Fruit fly (Drosophila melanogaster): Measurements from ENCODE around the gene Dyro.
A peak's percentile ranks its signal among the peaks of the same experiment; 100 is the strongest.

The Dyro gene

dm6 chr3L:11256147-11256971 lies 39.4 kb downstream of the Dyro start (continued):
- peak; percentile 47 for TF ChIP-seq CG6854 (GFP tag; optimal IDR thresholded peaks at IDR 0.05)
- TF ChIP-seq D19A (tag; optimal IDR thresholded peaks at IDR 0.05): peak; percentile 82
- TF ChIP-seq Blimp-1 (GFP tag; optimal IDR thresholded peaks at IDR 0.05): peak; percentile 78
- TF ChIP-seq CG7839 (tag; optimal IDR thresholded peaks at IDR 0.05): peak; percentile 82
- TF ChIP-seq slbo (GFP tag; IDR thresholded peaks at IDR 0.05): peak; percentile 69
- no peak for TF ChIP-seq CG16813 (GFP tag; IDR thresholded peaks at IDR 0.05; ENCODE audit: partially characterized antibody)
- peak; percentile 11 for TF ChIP-seq abd-A (tag; optimal IDR thresholded peaks at IDR 0.05)
- no peak for TF ChIP-seq gt (GFP tag; IDR thresholded peaks at IDR 0.05)
- peak; percentile 47; the same call in 1 of the 2 replicates for TF ChIP-seq peb (GFP tag; IDR thresholded peaks at IDR 0.05)
- TF ChIP-seq D19B (GFP tag; optimal IDR thresholded peaks at IDR 0.05): peak; percentile 43
- TF ChIP-seq CTCF (GFP tag; optimal IDR thresholded peaks at IDR 0.05): peak; percentile 42
- peak; percentile 86 for TF ChIP-seq CG13424 (tag; optimal IDR thresholded peaks at IDR 0.05)
- peak; percentile 76 for TF ChIP-seq org-1 (GFP tag; optimal IDR thresholded peaks at IDR 0.05)
- peak; percentile 72 for TF ChIP-seq caup (GFP tag; optimal IDR thresholded peaks at IDR 0.05; ENCODE audit: severe bottlenecking)
- TF ChIP-seq ap (GFP tag; IDR thresholded peaks at IDR 0.05): peak; percentile 6; the same call in 1 of the 2 replicates
- no peak for TF ChIP-seq fd102C (GFP tag; optimal IDR thresholded peaks at IDR 0.05)
- peak; percentile 67 for TF ChIP-seq trem (tag; optimal IDR thresholded peaks at IDR 0.05)
- TF ChIP-seq cato (GFP tag; optimal IDR thresholded peaks at IDR 0.05; ENCODE audit: borderline replicate concordance): peak; percentile 67
- TF ChIP-seq jing (GFP tag; optimal IDR thresholded peaks at IDR 0.05): peak; percentile 64
- TF ChIP-seq CG42726 (GFP tag; IDR thresholded peaks at IDR 0.05; ENCODE audit: partially characterized antibody): peak; percentile 81; the same call in 1 of the 2 replicates
- peak; percentile 70 for TF ChIP-seq CG17385 (GFP tag; optimal IDR thresholded peaks at IDR 0.05)
- TF ChIP-seq dpn (GFP tag; optimal IDR thresholded peaks at IDR 0.05): peak; percentile 9 to 78
- TF ChIP-seq CG33557 (GFP tag; optimal IDR thresholded peaks at IDR 0.05): peak; percentile 85
- peak; percentile 73 for TF ChIP-seq CG5245 (GFP tag; optimal IDR thresholded peaks at IDR 0.05)
- TF ChIP-seq CG12659 (GFP tag; optimal IDR thresholded peaks at IDR 0.05): peak; percentile 85
- TF ChIP-seq CG13287 (GFP tag; IDR thresholded peaks at IDR 0.05; ENCODE audit: partially characterized antibody): no peak
- TF ChIP-seq CG1602 (GFP tag; optimal IDR thresholded peaks at IDR 0.05): peak; percentile 76
- TF ChIP-seq ci (GFP tag; IDR thresholded peaks at IDR 0.05): peak; percentile 89
- TF ChIP-seq CG15479 (GFP tag; optimal IDR thresholded peaks at IDR 0.05): peak; percentile 61
- no peak for TF ChIP-seq btn (GFP tag; optimal IDR thresholded peaks at IDR 0.05)
- peak; percentile 59 for TF ChIP-seq CG3847 (GFP tag; IDR thresholded peaks at IDR 0.05)
- TF ChIP-seq Lim3 (GFP tag; IDR thresholded peaks at IDR 0.05): no peak
- peak; percentile 86 for TF ChIP-seq fd96Cb (tag; optimal IDR thresholded peaks at IDR 0.05)
- peak; percentile 37 for TF ChIP-seq oc (tag; optimal IDR thresholded peaks at IDR 0.05)
- TF ChIP-seq dati (GFP tag; IDR thresholded peaks at IDR 0.05): peak; percentile 37; the same call in 1 of the 2 replicates
- TF ChIP-seq Oli (tag; optimal IDR thresholded peaks at IDR 0.05): peak; percentile 80
- no peak for TF ChIP-seq bigmax (GFP tag; optimal IDR thresholded peaks at IDR 0.05)
- peak; percentile 10 for TF ChIP-seq CG3995 (GFP tag; optimal IDR thresholded peaks at IDR 0.05)
- TF ChIP-seq ab (GFP tag; optimal IDR thresholded peaks at IDR 0.05): no peak
- peak; percentile 19 for TF ChIP-seq CG10565 (GFP tag; optimal IDR thresholded peaks at IDR 0.05)
- peak; percentile 94 for TF ChIP-seq CG9727 (GFP tag; optimal IDR thresholded peaks at IDR 0.05)
- TF ChIP-seq CG31441 (GFP tag; IDR thresholded peaks at IDR 0.05): peak; percentile 85
- TF ChIP-seq az2 (GFP tag; optimal IDR thresholded peaks at IDR 0.05): peak; percentile 81
- TF ChIP-seq C15 (GFP tag; IDR thresholded peaks at IDR 0.05): peak; percentile 46; the same call in 1 of the 3 replicates
- peak; percentile 40; the same call in 2 of the 3 replicates for TF ChIP-seq B-H1 (GFP tag; IDR thresholded peaks at IDR 0.05)
- TF ChIP-seq slp2 (GFP tag; optimal IDR thresholded peaks at IDR 0.05): no peak
- TF ChIP-seq CG1233 (GFP tag; optimal IDR thresholded peaks at IDR 0.05): peak; percentile 77
- peak; percentile 63 for TF ChIP-seq ranshi (GFP tag; IDR thresholded peaks at IDR 0.05)
- TF ChIP-seq CG17612 (GFP tag; IDR thresholded peaks at IDR 0.05): no peak

Measured in whole organism, embryonic.